Worm (Caenorhabditis elegans) whole organism, L1 larva: Measurements from ENCODE around the gene kbp-1.

Experiments
- C04F5.9 ChIP-seq: sonication (generic microtip); optimal IDR thresholded peaks from 2 replicates; lab custom pipeline; 2016; ENCODE audit warnings: missing genetic modification characterization, missing compliant biosample characterization
- C16A3.4 ChIP-seq: fragments of 150-350 bp; optimal IDR thresholded peaks from 2 replicates; lab custom pipeline; 2014; ENCODE audit warnings: missing biosample characterization, missing genetic modification characterization
- F16B12.6 ChIP-seq: fragments of 150-350 bp; optimal IDR thresholded peaks from 2 replicates; lab custom pipeline; 2014; ENCODE audit warnings: missing biosample characterization, missing genetic modification characterization
- Y116A8C.19 ChIP-seq: sonication (generic microtip); optimal IDR thresholded peaks from 2 replicates; lab custom pipeline; 2016; ENCODE audit warnings: missing compliant biosample characterization, missing genetic modification characterization, borderline replicate concordance
- aly-2 ChIP-seq: fragments of 150-350 bp; optimal IDR thresholded peaks from 2 replicates; lab custom pipeline; 2014; ENCODE audit warnings: missing biosample characterization, missing genetic modification characterization
- blmp-1 ChIP-seq: fragments of 150-350 bp; optimal IDR thresholded peaks from 2 replicates; lab custom pipeline; 2014; ENCODE audit warnings: missing biosample characterization, missing genetic modification characterization
- ceh-63 ChIP-seq: fragments of 200-800 bp; sonication (Bioruptor generic); optimal IDR thresholded peaks from 2 replicates; lab custom pipeline; 2018; ENCODE audit warnings: mild to moderate bottlenecking, missing genetic modification characterization, missing compliant biosample characterization
- ceh-82 ChIP-seq, 3 experiments: fragments of 150-350 bp in 1 of 3; sonication (generic microtip) in 2 of 3; optimal IDR thresholded peaks; 2 replicates each; lab custom pipeline; 2014 to 2017; ENCODE audit warnings: missing biosample characterization in 3 of 3, missing genetic modification characterization in 3 of 3
- ceh-88 ChIP-seq: fragments of 200-800 bp; sonication (Bioruptor generic); IDR thresholded peaks from 2 replicates; pipeline ENCODE4 v1.3.6; 2022; ENCODE audit warnings: missing genetic modification characterization, missing compliant biosample characterization
- efl-1 ChIP-seq, 4 experiments: fragments of 150-350 bp; optimal IDR thresholded peaks in 3 of 4; peaks in 1 of 4; 1 replicate in 1 of 4; 2 replicates in 3 of 4; lab custom pipeline; 2014; ENCODE audit warnings: missing biosample characterization in 2 of 4, missing genetic modification characterization in 2 of 4, missing genetic modification reagents in 2 of 4
- efl-3 ChIP-seq: fragments of 200-800 bp; sonication (Bioruptor generic); optimal IDR thresholded peaks from 2 replicates; lab custom pipeline; 2018; ENCODE audit warnings: mild to moderate bottlenecking, missing genetic modification characterization, missing compliant biosample characterization
- elt-2 ChIP-seq: sonication (generic microtip); optimal IDR thresholded peaks from 2 replicates; lab custom pipeline; 2016; ENCODE audit warnings: missing genetic modification characterization, mild to moderate bottlenecking, inconsistent platforms, missing compliant biosample characterization, missing genetic modification reagents
- elt-3 ChIP-seq, 6 experiments: fragments of 150-350 bp in 1 of 6; sonication (generic microtip); optimal IDR thresholded peaks; 2 replicates each; lab custom pipeline; 2017 to 2018; ENCODE audit warnings: missing biosample characterization in 6 of 6, missing genetic modification characterization in 6 of 6, inconsistent platforms in 1 of 6
- ets-5 ChIP-seq: fragments of 200-800 bp; sonication (Bioruptor generic); IDR thresholded peaks from 2 replicates; pipeline ENCODE4 v1.3.6; 2022; ENCODE audit warnings: missing genetic modification characterization, missing compliant biosample characterization
- fkh-4 ChIP-seq: sonication (generic microtip); optimal IDR thresholded peaks from 2 replicates; lab custom pipeline; 2016; ENCODE audit warnings: missing compliant biosample characterization, missing genetic modification characterization, borderline replicate concordance
- grh-1 ChIP-seq: fragments of 200-800 bp; sonication (Bioruptor generic); IDR thresholded peaks from 2 replicates; pipeline ENCODE4 v1.3.6; 2022; ENCODE audit warnings: missing genetic modification reagents, missing genetic modification characterization, missing compliant biosample characterization
- hpl-2 ChIP-seq: fragments of 150-350 bp; optimal IDR thresholded peaks from 2 replicates; lab custom pipeline; 2014; ENCODE audit warnings: missing biosample characterization, missing genetic modification reagents, missing genetic modification characterization
- jun-1 ChIP-seq: fragments of 150-350 bp; optimal IDR thresholded peaks from 2 replicates; lab custom pipeline; 2014; ENCODE audit warnings: missing biosample characterization, missing genetic modification reagents, missing genetic modification characterization
- lin-14 ChIP-seq: fragments of 200-800 bp; sonication (Bioruptor generic); optimal IDR thresholded peaks from 2 replicates; lab custom pipeline; 2018; ENCODE audit warnings: mild to moderate bottlenecking, missing genetic modification characterization, moderate library complexity, missing compliant biosample characterization
- lin-39 ChIP-seq: fragments of 150-350 bp; optimal IDR thresholded peaks from 2 replicates; lab custom pipeline; 2014; ENCODE audit warnings: missing biosample characterization, missing genetic modification reagents, missing genetic modification characterization
- lir-3 ChIP-seq: sonication (generic microtip); optimal IDR thresholded peaks from 2 replicates; lab custom pipeline; 2016; ENCODE audit warnings: mild to moderate bottlenecking, missing genetic modification characterization, moderate library complexity, missing compliant biosample characterization; ENCODE audit not compliant: poor library complexity
- lsy-2 ChIP-seq, 2 experiments: fragments of 150-350 bp; optimal IDR thresholded peaks; 2 replicates each; lab custom pipeline; 2014; ENCODE audit warnings: missing biosample characterization in 2 of 2, missing genetic modification characterization in 2 of 2
- mab-9 ChIP-seq: fragments of 200-800 bp; sonication (Bioruptor generic); IDR thresholded peaks from 2 replicates; pipeline ENCODE4 v1.3.6; 2022; ENCODE audit warnings: missing genetic modification reagents, missing genetic modification characterization, missing compliant biosample characterization
- mdl-1 ChIP-seq, 2 experiments: fragments of 150-350 bp; optimal IDR thresholded peaks; 2 replicates each; lab custom pipeline; 2014 to 2017; ENCODE audit warnings: missing biosample characterization in 2 of 2, missing genetic modification characterization in 2 of 2, inconsistent platforms in 1 of 2
- mef-2 ChIP-seq: fragments of 150-350 bp; optimal IDR thresholded peaks from 2 replicates; lab custom pipeline; 2014; ENCODE audit warnings: missing biosample characterization, missing genetic modification characterization
- mep-1 ChIP-seq: fragments of 150-350 bp; optimal IDR thresholded peaks from 2 replicates; lab custom pipeline; 2014; ENCODE audit warnings: missing biosample characterization, missing genetic modification characterization
- nhr-11 ChIP-seq: fragments of 150-350 bp; optimal IDR thresholded peaks from 2 replicates; lab custom pipeline; 2014; ENCODE audit warnings: missing biosample characterization, missing genetic modification characterization
- nhr-19 ChIP-seq: fragments of 200-800 bp; sonication (Bioruptor generic); conservative IDR thresholded peaks from 2 replicates; pipeline ENCODE4 v1.3.6; 2022; ENCODE audit warnings: missing genetic modification characterization, missing compliant biosample characterization
- nhr-237 ChIP-seq: fragments of 150-350 bp; optimal IDR thresholded peaks from 2 replicates; lab custom pipeline; 2014; ENCODE audit warnings: missing biosample characterization, missing genetic modification characterization
- nhr-47 ChIP-seq: sonication (generic microtip); optimal IDR thresholded peaks from 2 replicates; lab custom pipeline; 2016; ENCODE audit warnings: mild to moderate bottlenecking, missing genetic modification characterization, moderate library complexity, missing compliant biosample characterization
- nhr-77 ChIP-seq: fragments of 150-350 bp; optimal IDR thresholded peaks from 2 replicates; lab custom pipeline; 2014; ENCODE audit warnings: missing biosample characterization, missing genetic modification characterization
- nhr-84 ChIP-seq: sonication (generic microtip); optimal IDR thresholded peaks from 2 replicates; lab custom pipeline; 2017; ENCODE audit warnings: missing biosample characterization, missing genetic modification characterization
- nhr-85 ChIP-seq: sonication (generic microtip); peaks from one replicate; lab custom pipeline; 2016; ENCODE audit warnings: missing genetic modification characterization, inconsistent platforms, missing compliant biosample characterization
- nhr-90 ChIP-seq: sonication (generic microtip); optimal IDR thresholded peaks from 2 replicates; lab custom pipeline; 2016; ENCODE audit warnings: mild to moderate bottlenecking, missing genetic modification characterization, missing compliant biosample characterization; ENCODE audit not compliant: poor library complexity
- pag-3 ChIP-seq: sonication (generic microtip); optimal IDR thresholded peaks from 2 replicates; lab custom pipeline; 2017; ENCODE audit warnings: missing genetic modification characterization, mild to moderate bottlenecking, missing compliant biosample characterization, antibody characterized with exemption, borderline replicate concordance; ENCODE audit not compliant: insufficient read depth
- pax-3 ChIP-seq: fragments of 200-800 bp; sonication (Bioruptor generic); optimal IDR thresholded peaks from 2 replicates; lab custom pipeline; 2018; ENCODE audit warnings: mild to moderate bottlenecking, missing genetic modification characterization, moderate library complexity, missing compliant biosample characterization
- rnt-1 ChIP-seq: sonication (generic microtip); optimal IDR thresholded peaks from 2 replicates; lab custom pipeline; 2016; ENCODE audit warnings: mild to moderate bottlenecking, missing genetic modification characterization, moderate library complexity, missing compliant biosample characterization
- skn-1 ChIP-seq: fragments of 150-350 bp; optimal IDR thresholded peaks from 2 replicates; lab custom pipeline; 2014; ENCODE audit warnings: missing biosample characterization, missing genetic modification characterization
- snpc-4 ChIP-seq: fragments of 150-350 bp; optimal IDR thresholded peaks from 2 replicates; lab custom pipeline; 2014; ENCODE audit warnings: missing biosample characterization, missing genetic modification characterization
- snu-23 ChIP-seq: sonication (generic microtip); optimal IDR thresholded peaks from 2 replicates; lab custom pipeline; 2016; ENCODE audit warnings: missing genetic modification characterization, missing compliant biosample characterization
- sptf-1 ChIP-seq: fragments of 150-350 bp; optimal IDR thresholded peaks from 2 replicates; lab custom pipeline; 2014; ENCODE audit warnings: missing biosample characterization, missing genetic modification characterization
- swsn-7 ChIP-seq: sonication (generic microtip); optimal IDR thresholded peaks from 2 replicates; lab custom pipeline; 2016; ENCODE audit warnings: missing genetic modification characterization, missing compliant biosample characterization
- unc-130 ChIP-seq: fragments of 150-350 bp; optimal IDR thresholded peaks from 2 replicates; lab custom pipeline; 2017; ENCODE audit warnings: missing biosample characterization, missing genetic modification characterization, inconsistent platforms
- unc-62 ChIP-seq: fragments of 150-350 bp; optimal IDR thresholded peaks from 2 replicates; lab custom pipeline; 2014; ENCODE audit warnings: missing biosample characterization, missing genetic modification reagents, missing genetic modification characterization
- unc-86 ChIP-seq: sonication (generic microtip); optimal IDR thresholded peaks from 2 replicates; lab custom pipeline; 2016; ENCODE audit warnings: missing genetic modification characterization, missing compliant biosample characterization
- xbp-1 ChIP-seq: sonication (generic microtip); optimal IDR thresholded peaks from 2 replicates; lab custom pipeline; 2016; ENCODE audit warnings: missing genetic modification characterization, missing compliant biosample characterization
- zip-4 ChIP-seq: fragments of 200-800 bp; sonication (Bioruptor generic); optimal IDR thresholded peaks from 2 replicates; lab custom pipeline; 2018; ENCODE audit warnings: mild to moderate bottlenecking, missing genetic modification characterization, moderate library complexity, missing compliant biosample characterization
- ztf-11 ChIP-seq, 2 experiments: sonication (generic microtip); optimal IDR thresholded peaks; 2 replicates each; lab custom pipeline; 2016 to 2017; ENCODE audit warnings: missing genetic modification characterization in 2 of 2, missing biosample characterization in 1 of 2, missing compliant biosample characterization in 1 of 2
- ztf-4 ChIP-seq: fragments of 150-350 bp; optimal IDR thresholded peaks from 2 replicates; lab custom pipeline; 2014; ENCODE audit warnings: missing biosample characterization, missing genetic modification characterization

kbp-1 gene

DNA sequence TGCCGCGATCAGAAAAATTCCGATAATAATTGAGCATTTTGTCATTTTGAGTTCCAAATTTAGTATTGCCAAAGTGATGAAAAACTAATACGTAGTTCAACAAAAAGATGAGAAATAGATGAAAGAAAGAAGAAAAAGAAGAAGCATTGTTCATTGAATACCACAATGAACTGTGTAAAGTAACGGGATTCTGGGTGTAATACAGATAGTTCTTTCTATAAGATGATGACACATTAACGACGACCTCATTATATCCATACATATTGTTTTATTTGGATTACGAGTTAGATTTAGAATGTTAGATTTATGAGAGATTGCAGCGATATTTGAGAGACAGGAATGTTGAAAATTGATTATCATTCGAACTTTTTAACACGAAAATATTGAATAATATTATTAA lies 22.1 kb downstream of the kbp-1 start, which contains the start of gene K04C2.5:
K04C2.5 (minus strand) TSS at position 101 of the 400 bp plus-strand sequence.
- TF ChIP-seq mef-2 (tag; lab: Kevin White, UChicago) = no peak
- TF ChIP-seq nhr-84 = no peak
- TF ChIP-seq nhr-77 = no peak
- no peak for TF ChIP-seq mdl-1 (tag; optimal IDR thresholded peaks at IDR 0.05; lab: Kevin White, UChicago)
- TF ChIP-seq xbp-1 (tag; lab: Kevin White, UChicago) = no peak
- TF ChIP-seq sptf-1 (tag; lab: Kevin White, UChicago) = no peak
- no peak for TF ChIP-seq nhr-90
- TF ChIP-seq unc-86 (tag; lab: Kevin White, UChicago) = no peak
- no peak for TF ChIP-seq F16B12.6
- no peak for TF ChIP-seq zip-4 (GFP tag; lab: Kevin White, UChicago)
- TF ChIP-seq, all 84 proteins: peak for 0

DNA sequence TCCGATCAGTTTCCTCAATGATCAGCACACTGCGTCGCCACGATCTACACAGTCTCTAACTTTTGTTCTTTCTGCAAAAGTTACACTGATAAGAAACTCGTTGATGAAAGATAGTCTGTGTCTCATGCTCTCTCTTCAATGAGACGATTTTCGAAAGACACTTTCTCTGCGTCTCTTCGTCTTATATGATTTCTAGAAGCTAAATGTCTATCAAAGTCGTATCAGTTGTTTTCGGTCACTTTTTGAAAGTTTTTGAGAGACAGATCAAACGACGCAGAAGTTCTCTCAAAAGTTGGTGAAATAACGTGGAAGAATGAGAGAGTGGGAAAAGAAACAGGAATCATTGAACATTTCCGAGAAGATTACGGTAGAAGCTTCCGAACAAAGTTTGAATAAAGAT lies 25.7 kb downstream of the kbp-1 start:
- no peak for TF ChIP-seq Y116A8C.19 (tag; lab: Kevin White, UChicago)
- TF ChIP-seq nhr-47 (tag; lab: Kevin White, UChicago) = peak; percentile 58
- TF ChIP-seq nhr-85 = peak; percentile 87
- TF ChIP-seq ceh-82 (tag; optimal IDR thresholded peaks at IDR 0.05; lab: Kevin White, UChicago) = peak in 2 of 3 experiments; percentile 10 to 11
- peak; percentile 4 for TF ChIP-seq nhr-11 (tag; lab: Kevin White, UChicago)
- TF ChIP-seq lsy-2 (tag; optimal IDR thresholded peaks at IDR 0.05; lab: Kevin White, UChicago) = peak; percentile 74 to 91
- no peak for TF ChIP-seq unc-62 (GFP tag; lab: Kevin White, UChicago)
- peak; percentile 50 for TF ChIP-seq swsn-7 (tag; lab: Kevin White, UChicago)
- peak; percentile 51 for TF ChIP-seq ztf-4 (tag; lab: Kevin White, UChicago)
- peak; percentile 85 for TF ChIP-seq nhr-19
- TF ChIP-seq C04F5.9 (tag; lab: Kevin White, UChicago) = no peak
- no peak for TF ChIP-seq nhr-237
- TF ChIP-seq fkh-4 (tag; lab: Kevin White, UChicago) = no peak
- no peak for TF ChIP-seq ztf-11 (tag; optimal IDR thresholded peaks at IDR 0.05; lab: Kevin White, UChicago)
- TF ChIP-seq efl-1 (optimal IDR thresholded peaks at IDR 0.05; lab: Kevin White, UChicago) = peak; percentile 60
- peak; percentile 36 to 95 for TF ChIP-seq efl-1 (GFP tag; optimal IDR thresholded peaks at IDR 0.05 in 1 of 2; lab: Kevin White, UChicago)
- peak in 5 of 6 experiments; percentile 83 to 95 (median 91) for TF ChIP-seq elt-3 (tag; optimal IDR thresholded peaks at IDR 0.05; lab: Kevin White, UChicago)
- TF ChIP-seq pag-3 (tag; lab: Kevin White, UChicago) = no peak
- TF ChIP-seq ets-5 = no peak
- peak; percentile 63 for TF ChIP-seq lin-39 (tag; lab: Kevin White, UChicago)
- no peak for TF ChIP-seq jun-1
- peak; percentile 49 for TF ChIP-seq nhr-77
- TF ChIP-seq mdl-1 (tag; optimal IDR thresholded peaks at IDR 0.05; lab: Kevin White, UChicago) = peak in 1 of 2 experiments; percentile 49
- peak; percentile 69 for TF ChIP-seq elt-2 (tag; lab: Kevin White, UChicago)
- TF ChIP-seq rnt-1 = peak; percentile 81
- peak; percentile 55 for TF ChIP-seq lir-3 (tag; lab: Kevin White, UChicago)
- TF ChIP-seq grh-1 (GFP tag; lab: Robert Waterston, UW) = peak; percentile 44; the same call in 1 of the 2 replicates
- no peak for TF ChIP-seq C16A3.4 (tag; lab: Kevin White, UChicago)
- no peak for TF ChIP-seq ceh-88 (GFP tag; lab: Robert Waterston, UW)
- TF ChIP-seq blmp-1 (tag; lab: Kevin White, UChicago) = peak; percentile 60
- TF ChIP-seq hpl-2 (GFP tag; lab: Kevin White, UChicago) = peak; percentile 28
- no peak for TF ChIP-seq efl-3 (GFP tag; lab: Kevin White, UChicago)
- peak; percentile 66 for TF ChIP-seq mep-1 (tag; lab: Kevin White, UChicago)
- TF ChIP-seq aly-2 = peak; percentile 70
- TF ChIP-seq unc-130 (tag; lab: Kevin White, UChicago) = no peak
- peak; percentile 53 for TF ChIP-seq nhr-90
- TF ChIP-seq xbp-1 (tag; lab: Kevin White, UChicago) = peak; percentile 14
- peak; percentile 90 for TF ChIP-seq lin-14 (GFP tag; lab: Kevin White, UChicago)
- no peak for TF ChIP-seq unc-86 (tag; lab: Kevin White, UChicago)
- peak; percentile 29 for TF ChIP-seq skn-1 (tag; lab: Kevin White, UChicago)
- TF ChIP-seq pax-3 (tag; lab: Kevin White, UChicago) = no peak
- no peak for TF ChIP-seq ceh-63
- peak; percentile 86 for TF ChIP-seq snu-23 (GFP tag; lab: Kevin White, UChicago)
- no peak for TF ChIP-seq snpc-4
- no peak for TF ChIP-seq mab-9 (GFP tag; lab: Robert Waterston, UW)
- no peak for TF ChIP-seq sptf-1 (tag; lab: Kevin White, UChicago)
